Worm (Caenorhabditis elegans): ENCODE measurements around the gene osm-5.

ce11 chrX:3018505-3018996, 34.5 kb downstream of the osm-5 start, which contains the start of gene flp-18:
- no peak for TF ChIP-seq mdl-1 (tag; optimal IDR thresholded peaks at IDR 0.05)
- TF ChIP-seq nhr-84 (tag; optimal IDR thresholded peaks at IDR 0.05) = no peak
- no peak for TF ChIP-seq sox-4 (tag; optimal IDR thresholded peaks at IDR 0.05)
- no peak for TF ChIP-seq ces-1 (GFP tag; optimal IDR thresholded peaks at IDR 0.05)
- no peak for TF ChIP-seq ama-1 (optimal IDR thresholded peaks at IDR 0.05)
- no peak for TF ChIP-seq jun-1 (tag; optimal IDR thresholded peaks at IDR 0.05)
- no peak for TF ChIP-seq tbx-2 (tag; optimal IDR thresholded peaks at IDR 0.05)
- no peak for TF ChIP-seq aly-2 (tag; optimal IDR thresholded peaks at IDR 0.05)
- TF ChIP-seq nhr-76 (tag; optimal IDR thresholded peaks at IDR 0.05) = no peak

Measured in whole organism, L1 larva.